Fruit fly (Drosophila melanogaster) whole organism, embryonic: ENCODE data around the gene btz.

ENCODE experiments used
- Bgb ChIP-seq: fragments of 200-800 bp; sonication (Bioruptor generic); IDR thresholded peaks from 2 replicates; pipeline ENCODE4 v1.3.6; 2022; ENCODE audit warnings: missing biosample characterization, missing genetic modification characterization; ENCODE audit not compliant: partially characterized antibody
- BtbVII ChIP-seq: fragments of 200-800 bp; sonication (Bioruptor generic); optimal IDR thresholded peaks from 3 replicates; lab custom pipeline; 2017; ENCODE audit warnings: missing biosample characterization, mild to moderate bottlenecking, missing genetic modification characterization
- CG11504 ChIP-seq: fragments of 200-800 bp; sonication (Bioruptor generic); optimal IDR thresholded peaks from 3 replicates; lab custom pipeline; 2019; ENCODE audit warnings: missing biosample characterization, mild to moderate bottlenecking, missing genetic modification characterization, moderate library complexity
- CG11696 ChIP-seq: fragments of 200-800 bp; sonication (Bioruptor generic); IDR thresholded peaks from 2 replicates; pipeline ENCODE4 v1.3.6; 2022; ENCODE audit warnings: missing biosample characterization, missing genetic modification characterization
- CG13123 ChIP-seq: fragments of 200-800 bp; sonication (Bioruptor generic); optimal IDR thresholded peaks from 2 replicates; lab custom pipeline; 2016; ENCODE audit warnings: missing biosample characterization, missing genetic modification characterization
- CG14710 ChIP-seq: fragments of 200-800 bp; sonication (Bioruptor generic); optimal IDR thresholded peaks from 3 replicates; lab custom pipeline; 2019; ENCODE audit warnings: missing biosample characterization, mild to moderate bottlenecking, missing genetic modification characterization, moderate library complexity
- CG14965 ChIP-seq: fragments of 200-800 bp; sonication (Bioruptor generic); optimal IDR thresholded peaks from 2 replicates; lab custom pipeline; 2016; ENCODE audit warnings: missing biosample characterization, missing genetic modification characterization, borderline replicate concordance
- CG15514 ChIP-seq: fragments of 200-800 bp; sonication (Bioruptor generic); optimal IDR thresholded peaks from 3 replicates; lab custom pipeline; 2017; ENCODE audit warnings: missing biosample characterization, missing genetic modification characterization, mild to moderate bottlenecking, moderate library complexity, missing genetic modification reagents
- CG1792 ChIP-seq: fragments of 200-800 bp; sonication (Bioruptor generic); optimal IDR thresholded peaks from 2 replicates; lab custom pipeline; 2016; ENCODE audit warnings: missing biosample characterization, missing genetic modification characterization
- CG18011 ChIP-seq: fragments of 200-800 bp; sonication (Bioruptor generic); optimal IDR thresholded peaks from 2 replicates; lab custom pipeline; 2017; ENCODE audit warnings: missing biosample characterization, missing genetic modification characterization, mild to moderate bottlenecking, moderate library complexity, missing genotype
- CG2202 ChIP-seq: fragments of 200-800 bp; sonication (Bioruptor generic); optimal IDR thresholded peaks from 2 replicates; lab custom pipeline; 2018; ENCODE audit warnings: missing biosample characterization, mild to moderate bottlenecking, missing genetic modification characterization
- CG2889 ChIP-seq: fragments of 200-800 bp; sonication (Bioruptor generic); IDR thresholded peaks from 3 replicates; pipeline ENCODE4 v1.3.6; 2022; ENCODE audit warnings: missing biosample characterization, missing genetic modification characterization
- CG3838 ChIP-seq: fragments of 200-800 bp; sonication (Bioruptor generic); optimal IDR thresholded peaks from 3 replicates; lab custom pipeline; 2016; ENCODE audit warnings: missing biosample characterization, missing genetic modification characterization
- CG42726 ChIP-seq: fragments of 200-800 bp; sonication (Bioruptor generic); IDR thresholded peaks from 2 replicates; pipeline ENCODE4 v1.3.6; 2022; ENCODE audit warnings: missing biosample characterization, missing genetic modification characterization; ENCODE audit not compliant: partially characterized antibody
- CG5180 ChIP-seq: fragments of 200-800 bp; sonication (Bioruptor generic); optimal IDR thresholded peaks from 3 replicates; lab custom pipeline; 2017; ENCODE audit warnings: missing biosample characterization, missing genetic modification characterization, mild to moderate bottlenecking, moderate library complexity, missing genetic modification reagents
- CG6654 ChIP-seq: fragments of 200-800 bp; sonication (Bioruptor generic); optimal IDR thresholded peaks from 2 replicates; lab custom pipeline; 2017; ENCODE audit warnings: missing biosample characterization, mild to moderate bottlenecking, missing genetic modification characterization
- CG6813 ChIP-seq: fragments of 200-800 bp; sonication (Bioruptor generic); optimal IDR thresholded peaks from 2 replicates; lab custom pipeline; 2017; ENCODE audit warnings: missing biosample characterization, missing genetic modification characterization, mild to moderate bottlenecking, moderate library complexity, missing genetic modification reagents
- CoRest ChIP-seq: fragments of 200-800 bp; sonication (Bioruptor generic); optimal IDR thresholded peaks from 3 replicates; lab custom pipeline; 2018; ENCODE audit warnings: missing biosample characterization, mild to moderate bottlenecking, missing genetic modification characterization, moderate library complexity
- Doc2 ChIP-seq: fragments of 200-800 bp; sonication (Bioruptor generic); IDR thresholded peaks from 2 replicates; pipeline ENCODE4 v1.3.6; 2022; ENCODE audit warnings: missing biosample characterization, missing genetic modification characterization
- H15 ChIP-seq: fragments of 200-800 bp; sonication (Bioruptor generic); IDR thresholded peaks from 3 replicates; pipeline ENCODE4 v1.3.6; 2022; ENCODE audit warnings: missing biosample characterization, missing genetic modification characterization
- Hand ChIP-seq: fragments of 200-800 bp; sonication (Bioruptor generic); optimal IDR thresholded peaks from 2 replicates; lab custom pipeline; 2017; ENCODE audit warnings: mild to moderate bottlenecking, missing biosample characterization, missing genetic modification reagents, missing genetic modification characterization
- Hey ChIP-seq: fragments of 200-800 bp; sonication (Bioruptor generic); optimal IDR thresholded peaks from 3 replicates; lab custom pipeline; 2018; ENCODE audit warnings: missing biosample characterization, mild to moderate bottlenecking, missing genetic modification characterization
- Hr39 ChIP-seq: fragments of >200 bp; optimal IDR thresholded peaks from 2 replicates; lab custom pipeline; 2017
- Hsf ChIP-seq: fragments of 200-800 bp; sonication (Bioruptor generic); optimal IDR thresholded peaks from 3 replicates; lab custom pipeline; 2016; ENCODE audit warnings: missing biosample characterization, missing genetic modification characterization
- Mes4 ChIP-seq: fragments of 200-800 bp; sonication (Bioruptor generic); optimal IDR thresholded peaks from 2 replicates; lab custom pipeline; 2016; ENCODE audit warnings: missing biosample characterization, missing genetic modification characterization
- Opbp ChIP-seq: fragments of 200-800 bp; sonication (Bioruptor generic); IDR thresholded peaks from 3 replicates; pipeline ENCODE4 v1.3.6; 2022; ENCODE audit warnings: missing biosample characterization, missing genetic modification characterization; ENCODE audit not compliant: partially characterized antibody
- Sin3A ChIP-seq: fragments of >200 bp; optimal IDR thresholded peaks from 2 replicates; lab custom pipeline; 2018
- Six4 ChIP-seq: fragments of 200-800 bp; sonication (Bioruptor generic); optimal IDR thresholded peaks from 2 replicates; lab custom pipeline; 2016; ENCODE audit warnings: missing biosample characterization, missing genetic modification characterization
- ato ChIP-seq: fragments of 200-800 bp; sonication (Bioruptor generic); IDR thresholded peaks from 2 replicates; pipeline ENCODE4 v1.3.6; 2022; ENCODE audit warnings: missing biosample characterization, missing genetic modification characterization; ENCODE audit not compliant: partially characterized antibody
- bbx ChIP-seq: fragments of 200-800 bp; sonication (Bioruptor generic); IDR thresholded peaks from 2 replicates; pipeline ENCODE4 v1.3.6; 2022; ENCODE audit warnings: missing biosample characterization, missing genetic modification characterization; ENCODE audit not compliant: partially characterized antibody
- bsh ChIP-seq, 2 experiments: fragments of 200-800 bp; sonication (Bioruptor generic); optimal IDR thresholded peaks; 2 replicates each; lab custom pipeline; 2017 to 2018; ENCODE audit warnings: mild to moderate bottlenecking in 2 of 2, missing biosample characterization in 2 of 2, missing genetic modification characterization in 2 of 2, moderate library complexity in 1 of 2
- ci ChIP-seq: fragments of 200-800 bp; sonication (Bioruptor generic); IDR thresholded peaks from 3 replicates; pipeline ENCODE4 v1.3.6; 2022; ENCODE audit warnings: missing biosample characterization, missing genetic modification characterization
- crc ChIP-seq: fragments of 200-800 bp; sonication (Bioruptor generic); optimal IDR thresholded peaks from 2 replicates; lab custom pipeline; 2016; ENCODE audit warnings: missing biosample characterization, missing genetic modification characterization
- gt ChIP-seq: fragments of 200-800 bp; sonication (Bioruptor generic); IDR thresholded peaks from 2 replicates; pipeline ENCODE4 v1.3.6; 2022; ENCODE audit warnings: missing biosample characterization, missing genetic modification characterization
- inv ChIP-seq: fragments of 200-800 bp; sonication (Bioruptor generic); IDR thresholded peaks from 2 replicates; pipeline ENCODE4 v1.3.6; 2022; ENCODE audit warnings: missing biosample characterization, missing genetic modification characterization; ENCODE audit not compliant: partially characterized antibody
- jing ChIP-seq: fragments of 200-800 bp; sonication (Bioruptor generic); optimal IDR thresholded peaks from 2 replicates; lab custom pipeline; 2018; ENCODE audit warnings: missing biosample characterization, mild to moderate bottlenecking, missing genetic modification characterization
- klu ChIP-seq: fragments of 200-800 bp; sonication (Bioruptor generic); IDR thresholded peaks from 2 replicates; pipeline ENCODE4 v1.3.6; 2022; ENCODE audit warnings: missing biosample characterization, missing genetic modification characterization
- nerfin-1 ChIP-seq: fragments of 200-800 bp; sonication (Bioruptor generic); optimal IDR thresholded peaks from 3 replicates; lab custom pipeline; 2019; ENCODE audit warnings: missing biosample characterization, mild to moderate bottlenecking, missing genetic modification characterization, moderate library complexity
- pnt ChIP-seq: fragments of 200-800 bp; sonication (Bioruptor generic); optimal IDR thresholded peaks from 3 replicates; lab custom pipeline; 2016; ENCODE audit warnings: missing biosample characterization, missing genetic modification characterization
- ranshi ChIP-seq: fragments of 200-800 bp; sonication (Bioruptor generic); IDR thresholded peaks from 2 replicates; pipeline ENCODE4 v1.3.6; 2022; ENCODE audit warnings: missing biosample characterization, missing genetic modification characterization
- sens ChIP-seq: fragments of 200-800 bp; sonication (Bioruptor generic); peaks from one replicate; lab custom pipeline; 2016; ENCODE audit warnings: missing biosample characterization, missing genetic modification characterization
- sens-2 ChIP-seq: fragments of 200-800 bp; sonication (Bioruptor generic); IDR thresholded peaks from 2 replicates; pipeline ENCODE4 v1.3.6; 2022; ENCODE audit warnings: missing biosample characterization, missing genetic modification characterization
- seq ChIP-seq: fragments of 200-800 bp; sonication (Bioruptor generic); IDR thresholded peaks from 2 replicates; pipeline ENCODE4 v1.3.6; 2022; ENCODE audit warnings: missing biosample characterization, missing genetic modification characterization
- tll ChIP-seq, 2 experiments: fragments of 200-800 bp in 1 of 2; fragments of >200 bp in 1 of 2; sonication (Bioruptor generic) in 1 of 2; optimal IDR thresholded peaks; 2 replicates each; lab custom pipeline; 2017 to 2019; ENCODE audit warnings: missing biosample characterization in 2 of 2, missing genetic modification characterization in 2 of 2, mild to moderate bottlenecking in 1 of 2, moderate library complexity in 1 of 2
- trem ChIP-seq: fragments of 200-800 bp; optimal IDR thresholded peaks from 3 replicates; lab custom pipeline; 2019; ENCODE audit warnings: missing biosample characterization, mild to moderate bottlenecking, missing genetic modification characterization, moderate library complexity
- ttk ChIP-seq: fragments of 200-800 bp; sonication (Bioruptor generic); IDR thresholded peaks from 2 replicates; pipeline ENCODE4 v2.1.2; 2022; ENCODE audit warnings: missing biosample characterization, missing genetic modification characterization
- unc-4 ChIP-seq: fragments of 200-800 bp; sonication (Bioruptor generic); IDR thresholded peaks from 2 replicates; pipeline ENCODE4 v1.3.6; 2022; ENCODE audit warnings: missing biosample characterization, missing genetic modification characterization; ENCODE audit not compliant: partially characterized antibody
- z ChIP-seq: fragments of 200-800 bp; sonication (Bioruptor generic); IDR thresholded peaks from 3 replicates; pipeline ENCODE4 v1.3.6; 2022; ENCODE audit warnings: missing biosample characterization, missing genetic modification characterization
- zfh2 ChIP-seq: fragments of 200-800 bp; sonication (Bioruptor generic); optimal IDR thresholded peaks from 2 replicates; lab custom pipeline; 2016; ENCODE audit warnings: missing biosample characterization, missing genetic modification characterization

Gene btz

dm6 chr3R:27652156-27652810 is 47.9 kb upstream of the btz start, which contains the start of gene RpS10a (continued):
- TF ChIP-seq zfh2 (GFP tag; lab: Kevin White, UChicago) (no peak), CG2202 (tag; lab: Kevin White, UChicago) (no peak), BtbVII (GFP tag; lab: Kevin White, UChicago) (no peak), Doc2 (GFP tag; lab: Robert Waterston, UW) (no peak), CG15514 (peak; percentile 17), z (GFP tag; lab: Robert Waterston, UW) (no peak), Bgb (GFP tag; lab: Robert Waterston, UW) (peak; percentile 22; the same call in 1 of the 2 replicates), CG3838 (GFP tag; lab: Kevin White, UChicago) (no peak), Hr39 (no peak), inv (GFP tag; lab: Robert Waterston, UW) (no peak), CG6654 (no peak), CG11504 (tag; lab: Kevin White, UChicago) (no peak), nerfin-1 (peak; percentile 100), CG14965 (GFP tag; lab: Kevin White, UChicago) (no peak), unc-4 (GFP tag; lab: Robert Waterston, UW) (no peak), CG5180 (GFP tag; lab: Kevin White, UChicago) (no peak), gt (GFP tag; lab: Robert Waterston, UW) (no peak), ttk (GFP tag; lab: Robert Waterston, UW) (no peak), ci (GFP tag; lab: Robert Waterston, UW) (no peak), sens (no peak), bsh (GFP tag; optimal IDR thresholded peaks at IDR 0.05; lab: Kevin White, UChicago) (no peak), tll (GFP tag; optimal IDR thresholded peaks at IDR 0.05; lab: Kevin White, UChicago) (no peak), H15 (GFP tag; lab: Robert Waterston, UW) (no peak), CG11696 (GFP tag; lab: Robert Waterston, UW) (no peak), crc (no peak), Hand (no peak), seq (GFP tag; lab: Robert Waterston, UW) (peak; percentile 53; the same call in 1 of the 2 replicates), bbx (GFP tag; lab: Robert Waterston, UW) (peak; percentile 87), ato (no peak), CoRest (no peak), ranshi (GFP tag; lab: Robert Waterston, UW) (no peak), CG18011 (no peak), Sin3A (lab: Kevin White, UChicago) (no peak), CG2889 (GFP tag; lab: Robert Waterston, UW) (no peak), trem (tag; lab: Kevin White, UChicago) (no peak), Opbp (peak; percentile 57; the same call in 2 of the 3 replicates), jing (GFP tag; lab: Kevin White, UChicago) (no peak), Six4 (GFP tag; lab: Kevin White, UChicago) (no peak), klu (GFP tag; lab: Robert Waterston, UW) (no peak), CG13123 (GFP tag; lab: Kevin White, UChicago) (no peak), pnt (GFP tag; lab: Kevin White, UChicago) (no peak), sens-2 (GFP tag; lab: Robert Waterston, UW) (no peak), CG42726 (GFP tag; lab: Robert Waterston, UW) (peak; percentile 43; the same call in 1 of the 2 replicates), Hey (tag; lab: Kevin White, UChicago) (no peak), Mes4 (GFP tag; lab: Kevin White, UChicago) (no peak), CG14710 (tag; lab: Kevin White, UChicago) (no peak), Hsf (no peak), CG6813 (GFP tag; lab: Kevin White, UChicago) (no peak), CG1792 (GFP tag; lab: Kevin White, UChicago) (no peak)
